Fruit fly (Drosophila melanogaster): ENCODE measurements around the gene Lsd-2.

Gene Lsd-2

DNA sequence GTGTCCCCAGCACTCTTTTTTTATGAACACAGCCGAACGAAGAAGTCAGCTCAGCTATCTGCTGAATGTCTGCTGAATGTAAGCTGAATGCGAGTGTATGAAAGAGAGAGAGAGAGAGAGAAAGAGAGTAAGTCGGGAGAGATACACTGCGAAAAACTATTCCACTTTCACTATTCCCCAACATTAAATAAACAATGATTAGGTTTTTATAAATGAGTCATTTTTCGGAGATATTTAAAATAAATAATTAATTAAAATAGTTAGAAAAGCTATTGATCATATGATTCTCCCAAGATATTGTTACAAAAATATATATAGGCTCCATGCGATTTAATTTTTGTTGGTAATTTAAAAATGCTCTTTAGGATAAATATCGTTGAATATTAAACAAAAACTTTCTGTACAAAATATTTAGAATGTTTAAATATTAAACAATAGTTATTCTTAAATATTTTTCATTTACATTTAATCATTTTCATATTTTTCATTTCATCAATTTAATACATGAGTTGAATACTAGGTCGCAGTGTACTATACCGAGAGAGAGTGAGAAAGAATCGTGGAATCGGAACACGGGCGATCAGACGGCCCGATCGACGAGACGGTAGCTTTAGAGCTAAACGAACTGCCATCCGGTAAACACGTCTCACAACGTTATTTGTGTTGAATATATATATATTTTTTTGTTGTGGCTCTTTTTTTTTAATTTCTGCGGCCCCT, 52.0 kb downstream of the Lsd-2 start, which contains the start of gene be (continued):
- TF ChIP-seq unpg (GFP tag; optimal IDR thresholded peaks at IDR 0.05) (peak; percentile 41), CG14860 (GFP tag; IDR thresholded peaks at IDR 0.05; ENCODE audit: partially characterized antibody) (no peak), Elba2 (GFP tag; optimal IDR thresholded peaks at IDR 0.05) (no peak), BEAF-32 (GFP tag; optimal IDR thresholded peaks at IDR 0.05) (no peak), ATbp (GFP tag; optimal IDR thresholded peaks at IDR 0.05) (no peak), CG11456 (GFP tag; IDR thresholded peaks at IDR 0.05) (peak; percentile 41; the same call in 2 of the 3 replicates), dimm (GFP tag; IDR thresholded peaks at IDR 0.05) (no peak), tap (tag; optimal IDR thresholded peaks at IDR 0.05) (peak; percentile 61), CG7987 (GFP tag; optimal IDR thresholded peaks at IDR 0.05) (no peak), ato (GFP tag; IDR thresholded peaks at IDR 0.05; ENCODE audit: partially characterized antibody) (no peak), BtbVII (GFP tag; optimal IDR thresholded peaks at IDR 0.05) (no peak), dati (GFP tag; IDR thresholded peaks at IDR 0.05) (no peak), Adf1 (GFP tag; IDR thresholded peaks at IDR 0.05) (no peak), pho (GFP tag; optimal IDR thresholded peaks at IDR 0.05) (no peak), unc-4 (GFP tag; IDR thresholded peaks at IDR 0.05; ENCODE audit: partially characterized antibody) (no peak), CG7556 (GFP tag; optimal IDR thresholded peaks at IDR 0.05) (peak; percentile 89), CG3163 (GFP tag; optimal IDR thresholded peaks at IDR 0.05) (no peak), ken (GFP tag; IDR thresholded peaks at IDR 0.05) (no peak), lmd (GFP tag; IDR thresholded peaks at IDR 0.05) (peak; percentile 75), CG18476 (GFP tag; optimal IDR thresholded peaks at IDR 0.05) (no peak), CrebB (tag; optimal IDR thresholded peaks at IDR 0.05) (no peak), CG16815 (GFP tag; optimal IDR thresholded peaks at IDR 0.05) (peak; percentile 52), CG2129 (GFP tag; IDR thresholded peaks at IDR 0.05; ENCODE audit: partially characterized antibody) (no peak), sd (tag; optimal IDR thresholded peaks at IDR 0.05) (peak; percentile 22), Bteb2 (GFP tag; optimal IDR thresholded peaks at IDR 0.05) (no peak), Hmr (GFP tag; optimal IDR thresholded peaks at IDR 0.05) (peak; percentile 48), wdn (GFP tag; IDR thresholded peaks at IDR 0.05) (peak; percentile 57; the same call in 1 of the 2 replicates), E2f2 (GFP tag; IDR thresholded peaks at IDR 0.05) (peak; percentile 43; the same call in 1 of the 2 replicates), MBD-R2 (GFP tag; IDR thresholded peaks at IDR 0.05) (no peak), CG32532 (GFP tag; IDR thresholded peaks at IDR 0.05) (peak; percentile 71), ac (GFP tag; optimal IDR thresholded peaks at IDR 0.05) (no peak), CG2202 (tag; optimal IDR thresholded peaks at IDR 0.05) (no peak), CG3995 (GFP tag; optimal IDR thresholded peaks at IDR 0.05) (no peak), dmrt11E (tag; optimal IDR thresholded peaks at IDR 0.05) (peak; percentile 84), CG9932 (GFP tag; IDR thresholded peaks at IDR 0.05) (peak; percentile 69), kah (GFP tag; optimal IDR thresholded peaks at IDR 0.05) (peak; percentile 42), chinmo (GFP tag; IDR thresholded peaks at IDR 0.05; ENCODE audit: partially characterized antibody) (peak; percentile 69; the same call in 1 of the 4 replicates), dpn (GFP tag; optimal IDR thresholded peaks at IDR 0.05) (peak in 1 of 2 experiments; percentile 29), nerfin-2 (GFP tag; IDR thresholded peaks at IDR 0.05; ENCODE audit: partially characterized antibody) (no peak), bowl (GFP tag; IDR thresholded peaks at IDR 0.05) (no peak), jigr1 (GFP tag; IDR thresholded peaks at IDR 0.05) (no peak; the same call in 2 of the 3 replicates), CG11696 (GFP tag; IDR thresholded peaks at IDR 0.05) (no peak), CG15479 (GFP tag; optimal IDR thresholded peaks at IDR 0.05) (no peak), eyg (GFP tag; optimal IDR thresholded peaks at IDR 0.05) (no peak), Hr78 (GFP tag; optimal IDR thresholded peaks at IDR 0.05) (peak in 1 of 2 experiments; percentile 41), nerfin-1 (tag; optimal IDR thresholded peaks at IDR 0.05) (peak; percentile 61), wor (GFP tag; IDR thresholded peaks at IDR 0.05) (peak; percentile 36; the same call in 1 of the 2 replicates), Fer3 (tag; optimal IDR thresholded peaks at IDR 0.05) (peak; percentile 23), dan (GFP tag; IDR thresholded peaks at IDR 0.05) (no peak)
